Worm (Caenorhabditis elegans) whole organism, dauer: ENCODE data around the gene T24F1.4.

Source experiments
- unc-62 ChIP-seq: sonication (generic microtip); optimal IDR thresholded peaks from 2 replicates; lab custom pipeline; 2017; ENCODE audit warnings: missing biosample characterization, missing genetic modification reagents, missing genetic modification characterization

Gene T24F1.4

ce11 chrII:11284701-11285100 lies 29.4 kb downstream of the T24F1.4 start:
- TF ChIP-seq unc-62 (GFP tag; lab: Kevin White, UChicago) = no peak

ce11 chrII:11283803-11284202 lies 30.3 kb downstream of the T24F1.4 start:
- TF ChIP-seq unc-62 (GFP tag; lab: Kevin White, UChicago) = no peak

- no peak for TF ChIP-seq unc-62 (GFP tag; lab: Kevin White, UChicago)
Measured at ce11 chrII:11283013-11283412, 31.1 kb downstream of the T24F1.4 start.

- no peak for TF ChIP-seq unc-62 (GFP tag; lab: Kevin White, UChicago)
Measured at ce11 chrII:11281666-11282065, 32.4 kb downstream of the T24F1.4 start, which contains the start of gene unc-130. Gene unc-130 (plus strand): TSS chrII:11281966.

ce11 chrII:11281177-11281576 lies 32.9 kb downstream of the T24F1.4 start:
- TF ChIP-seq unc-62 (GFP tag; lab: Kevin White, UChicago) = no peak

- no peak for TF ChIP-seq unc-62 (GFP tag; lab: Kevin White, UChicago)
Measured at ce11 chrII:11279971-11280370, 34.1 kb downstream of the T24F1.4 start.

ce11 chrII:11276879-11277278 lies 37.2 kb downstream of the T24F1.4 start:
- no peak for TF ChIP-seq unc-62 (GFP tag; lab: Kevin White, UChicago)

ce11 chrII:11275484-11275883 lies 38.6 kb downstream of the T24F1.4 start:
- no peak for TF ChIP-seq unc-62 (GFP tag; lab: Kevin White, UChicago)

- no peak for TF ChIP-seq unc-62 (GFP tag; lab: Kevin White, UChicago)
Measured at ce11 chrII:11274876-11275275, 39.2 kb downstream of the T24F1.4 start.

- TF ChIP-seq unc-62 (GFP tag; lab: Kevin White, UChicago) = no peak
Measured at ce11 chrII:11270829-11271228, 43.2 kb downstream of the T24F1.4 start.

- TF ChIP-seq unc-62 (GFP tag; lab: Kevin White, UChicago) = no peak
Measured at ce11 chrII:11268822-11269221, 45.2 kb downstream of the T24F1.4 start, which contains the start of gene cut-1. Gene cut-1 (plus strand): TSS chrII:11269122.
